Worm (Caenorhabditis elegans) whole organism, L3 larva: ENCODE data around the gene F25E5.9.

Experiments used
- R02D3.7 ChIP-seq: fragments of 150-350 bp; optimal IDR thresholded peaks from 2 replicates; lab custom pipeline; 2014; ENCODE audit warnings: missing biosample characterization, missing genetic modification characterization
- ZK546.5 ChIP-seq: sonication (generic microtip); optimal IDR thresholded peaks from 2 replicates; lab custom pipeline; 2017; ENCODE audit warnings: missing biosample characterization, missing genetic modification characterization
- ama-1 ChIP-seq: fragments of 150-350 bp; optimal IDR thresholded peaks from 2 replicates; lab custom pipeline; 2018
- ceh-16 ChIP-seq: sonication (generic microtip); optimal IDR thresholded peaks from 2 replicates; lab custom pipeline; 2017; ENCODE audit warnings: missing biosample characterization, missing genetic modification characterization
- ceh-28 ChIP-seq: fragments of 150-350 bp; optimal IDR thresholded peaks from 2 replicates; lab custom pipeline; 2014; ENCODE audit warnings: missing biosample characterization, missing genetic modification reagents, missing genetic modification characterization
- ceh-82 ChIP-seq: fragments of 150-350 bp; optimal IDR thresholded peaks from 2 replicates; lab custom pipeline; 2014; ENCODE audit warnings: missing biosample characterization, missing genetic modification characterization
- ceh-9 ChIP-seq: sonication (generic microtip); optimal IDR thresholded peaks from 2 replicates; lab custom pipeline; 2018; ENCODE audit warnings: missing biosample characterization, missing genetic modification characterization
- daf-12 ChIP-seq: fragments of 150-350 bp; optimal IDR thresholded peaks from 2 replicates; lab custom pipeline; 2014; ENCODE audit warnings: missing biosample characterization, missing genetic modification reagents, missing genetic modification characterization
- egl-5 ChIP-seq: fragments of 150-350 bp; optimal IDR thresholded peaks from 2 replicates; lab custom pipeline; 2017; ENCODE audit warnings: missing biosample characterization, missing genetic modification reagents, missing genetic modification characterization, inconsistent platforms
- elt-1 ChIP-seq: fragments of 150-350 bp; optimal IDR thresholded peaks from 2 replicates; lab custom pipeline; 2014; ENCODE audit warnings: missing biosample characterization, missing genetic modification characterization
- elt-2 ChIP-seq: sonication (generic microtip); optimal IDR thresholded peaks from 2 replicates; lab custom pipeline; 2016; ENCODE audit warnings: missing genetic modification reagents, mild to moderate bottlenecking, missing genetic modification characterization, missing compliant biosample characterization
- elt-3 ChIP-seq, 3 experiments: fragments of 150-350 bp in 1 of 3; sonication (generic microtip) in 2 of 3; optimal IDR thresholded peaks; 2 replicates in 2 of 3; 4 replicates in 1 of 3; lab custom pipeline; 2014 to 2017; ENCODE audit warnings: missing biosample characterization in 3 of 3, missing genetic modification characterization in 3 of 3
- eor-1 ChIP-seq, 2 experiments: fragments of 150-350 bp; optimal IDR thresholded peaks; 2 replicates each; lab custom pipeline; 2014 to 2018; ENCODE audit warnings: missing biosample characterization in 2 of 2, missing genetic modification characterization in 2 of 2
- fkh-10 ChIP-seq: sonication (generic microtip); optimal IDR thresholded peaks from 2 replicates; lab custom pipeline; 2017; ENCODE audit warnings: missing biosample characterization, missing genetic modification reagents, missing genetic modification characterization
- fkh-2 ChIP-seq: fragments of 150-350 bp; optimal IDR thresholded peaks from 2 replicates; lab custom pipeline; 2014; ENCODE audit warnings: missing biosample characterization, missing genetic modification reagents, missing genetic modification characterization
- fos-1 ChIP-seq: fragments of 150-350 bp; optimal IDR thresholded peaks from 2 replicates; lab custom pipeline; 2014; ENCODE audit warnings: missing biosample characterization, missing genetic modification characterization
- hmg-11 ChIP-seq: sonication (generic microtip); optimal IDR thresholded peaks from 2 replicates; lab custom pipeline; 2016; ENCODE audit warnings: missing genetic modification characterization, missing compliant biosample characterization
- jun-1 ChIP-seq: fragments of 150-350 bp; optimal IDR thresholded peaks from 2 replicates; lab custom pipeline; 2014; ENCODE audit warnings: missing biosample characterization, missing genetic modification reagents, missing genetic modification characterization
- lin-15B ChIP-seq: fragments of 150-350 bp; optimal IDR thresholded peaks from 2 replicates; lab custom pipeline; 2014; ENCODE audit warnings: missing biosample characterization, missing genetic modification characterization
- lin-39 ChIP-seq: fragments of 150-350 bp; optimal IDR thresholded peaks from 2 replicates; lab custom pipeline; 2018; ENCODE audit warnings: missing biosample characterization, missing genetic modification reagents, missing genetic modification characterization
- lsy-12 ChIP-seq: sonication (generic microtip); optimal IDR thresholded peaks from 2 replicates; lab custom pipeline; 2016; ENCODE audit warnings: mild to moderate bottlenecking, missing genetic modification characterization, missing compliant biosample characterization
- mdl-1 ChIP-seq: fragments of 150-350 bp; optimal IDR thresholded peaks from 2 replicates; lab custom pipeline; 2014; ENCODE audit warnings: missing biosample characterization, missing genetic modification characterization
- mml-1 ChIP-seq: fragments of 150-350 bp; sonication (generic microtip); optimal IDR thresholded peaks from 3 replicates; lab custom pipeline; 2014; ENCODE audit warnings: missing biosample characterization, missing genetic modification characterization
- nfya-1 ChIP-seq: sonication (generic microtip); optimal IDR thresholded peaks from 2 replicates; lab custom pipeline; 2017; ENCODE audit warnings: missing genetic modification characterization, mild to moderate bottlenecking, missing compliant biosample characterization, antibody characterized with exemption, moderate library complexity; ENCODE audit not compliant: insufficient read depth
- nhr-11 ChIP-seq: fragments of 150-350 bp; optimal IDR thresholded peaks from 2 replicates; lab custom pipeline; 2014; ENCODE audit warnings: missing biosample characterization, missing genetic modification characterization
- nhr-23 ChIP-seq: fragments of 150-350 bp; optimal IDR thresholded peaks from 2 replicates; lab custom pipeline; 2014; ENCODE audit warnings: missing biosample characterization, missing genetic modification reagents, missing genetic modification characterization
- nhr-25 ChIP-seq: sonication (generic microtip); optimal IDR thresholded peaks from 2 replicates; lab custom pipeline; 2017; ENCODE audit warnings: missing biosample characterization, missing genetic modification characterization
- nhr-28 ChIP-seq: fragments of 150-350 bp; optimal IDR thresholded peaks from 2 replicates; lab custom pipeline; 2014; ENCODE audit warnings: missing biosample characterization, missing genetic modification characterization
- nhr-67 ChIP-seq: fragments of 150-350 bp; optimal IDR thresholded peaks from 2 replicates; lab custom pipeline; 2014; ENCODE audit warnings: missing biosample characterization, missing genetic modification characterization
- nhr-76 ChIP-seq: fragments of 150-350 bp; sonication (generic microtip); optimal IDR thresholded peaks from 5 replicates; lab custom pipeline; 2014; ENCODE audit warnings: missing biosample characterization, missing genetic modification characterization
- nhr-77 ChIP-seq: fragments of 150-350 bp; optimal IDR thresholded peaks from 2 replicates; lab custom pipeline; 2014; ENCODE audit warnings: missing biosample characterization, missing genetic modification characterization
- pha-4 ChIP-seq: fragments of 150-350 bp; optimal IDR thresholded peaks from 2 replicates; lab custom pipeline; 2014; ENCODE audit warnings: missing biosample characterization, missing genetic modification reagents, missing genetic modification characterization
- pqm-1 ChIP-seq: fragments of 150-350 bp; optimal IDR thresholded peaks from 2 replicates; lab custom pipeline; 2017; ENCODE audit warnings: missing biosample characterization, missing genetic modification characterization, inconsistent platforms
- sea-2 ChIP-seq: fragments of 150-350 bp; sonication (generic microtip); optimal IDR thresholded peaks from 4 replicates; lab custom pipeline; 2014; ENCODE audit warnings: missing biosample characterization, missing genetic modification reagents, missing genetic modification characterization
- tbx-2 ChIP-seq: sonication (generic microtip); optimal IDR thresholded peaks from 2 replicates; lab custom pipeline; 2016; ENCODE audit warnings: mild to moderate bottlenecking, missing genetic modification characterization, missing compliant biosample characterization
- zag-1 ChIP-seq: fragments of 150-350 bp; optimal IDR thresholded peaks from 2 replicates; lab custom pipeline; 2014; ENCODE audit warnings: missing biosample characterization, missing genetic modification characterization
- ztf-11 ChIP-seq: fragments of 150-350 bp; optimal IDR thresholded peaks from 2 replicates; lab custom pipeline; 2014; ENCODE audit warnings: missing biosample characterization, missing genetic modification characterization
- ztf-4 ChIP-seq: fragments of 150-350 bp; optimal IDR thresholded peaks from 2 replicates; lab custom pipeline; 2014; ENCODE audit warnings: missing biosample characterization, missing genetic modification characterization

The F25E5.9 gene

ce11 chrV:7460898-7461297, 23.2 kb upstream of the F25E5.9 start, which contains the start of gene srh-92:
TSS of gene srh-92 (minus strand) at chrV:7460998.
- TF ChIP-seq fos-1 (tag; lab: Kevin White, UChicago) (no peak), nhr-67 (tag; lab: Kevin White, UChicago) (no peak), nhr-11 (tag; lab: Kevin White, UChicago) (no peak), lin-15B (tag; lab: Kevin White, UChicago) (no peak), elt-3 (tag; optimal IDR thresholded peaks at IDR 0.05; lab: Kevin White, UChicago) (no peak), pqm-1 (tag; lab: Kevin White, UChicago) (no peak), lsy-12 (tag; lab: Kevin White, UChicago) (no peak), elt-1 (no peak), nhr-77 (no peak), elt-2 (tag; lab: Kevin White, UChicago) (no peak), tbx-2 (tag; lab: Kevin White, UChicago) (no peak), fkh-10 (GFP tag; lab: Kevin White, UChicago) (no peak), ztf-11 (tag; lab: Kevin White, UChicago) (no peak), ceh-9 (tag; lab: Kevin White, UChicago) (no peak), ceh-16 (tag; lab: Kevin White, UChicago) (no peak), mdl-1 (tag; lab: Kevin White, UChicago) (no peak), ceh-82 (tag; lab: Kevin White, UChicago) (no peak), ceh-28 (tag; lab: Kevin White, UChicago) (no peak)

ce11 chrV:7455008-7455407, 17.3 kb upstream of the F25E5.9 start, which contains the start of gene F25E5.2:
TSS of gene F25E5.2 (plus strand) at chrV:7455308.
- TF ChIP-seq zag-1 (tag; lab: Kevin White, UChicago) (no peak), fkh-2 (tag; lab: Kevin White, UChicago) (no peak), nhr-67 (tag; lab: Kevin White, UChicago) (no peak), ceh-16 (tag; lab: Kevin White, UChicago) (no peak), egl-5 (tag; lab: Kevin White, UChicago) (no peak), lsy-12 (tag; lab: Kevin White, UChicago) (no peak), ZK546.5 (tag; lab: Kevin White, UChicago) (no peak), R02D3.7 (tag; lab: Kevin White, UChicago) (no peak), ztf-11 (tag; lab: Kevin White, UChicago) (no peak), hmg-11 (tag; lab: Kevin White, UChicago) (no peak), nhr-28 (tag; lab: Kevin White, UChicago) (no peak), tbx-2 (tag; lab: Kevin White, UChicago) (no peak), jun-1 (tag; lab: Kevin White, UChicago) (no peak), elt-3 (tag; optimal IDR thresholded peaks at IDR 0.05; lab: Kevin White, UChicago) (no peak), lin-39 (tag; lab: Kevin White, UChicago) (no peak), pha-4 (no peak), sea-2 (GFP tag; lab: Kevin White, UChicago) (no peak), nhr-23 (no peak), ceh-9 (tag; lab: Kevin White, UChicago) (no peak), mml-1 (tag; lab: Kevin White, UChicago) (no peak)

DNA sequence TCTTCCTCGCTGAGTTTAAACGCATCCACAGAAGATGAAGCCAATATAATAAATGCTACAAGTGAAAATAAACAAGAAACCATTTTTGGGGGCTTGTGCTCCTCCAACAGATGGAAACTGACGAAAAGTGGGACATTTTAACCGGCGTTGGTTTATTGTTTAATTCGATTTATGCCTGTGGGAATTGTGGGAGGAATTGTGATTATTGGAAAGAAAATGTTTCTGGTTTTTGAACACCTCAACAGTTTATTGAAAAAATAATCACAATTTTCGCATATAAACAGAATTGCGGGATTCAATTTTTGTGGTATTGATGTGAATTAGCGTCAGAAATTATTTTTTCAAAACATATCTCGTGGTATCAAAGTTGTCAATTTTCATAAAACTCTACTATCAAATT, 16.5 kb upstream of the F25E5.9 start, which contains the start of gene try-8:
Gene try-8 (minus strand): TSS at position 101 of the 400 bp plus-strand sequence.
- TF ChIP-seq nhr-76 (no peak), lin-15B (tag; lab: Kevin White, UChicago) (no peak), jun-1 (tag; lab: Kevin White, UChicago) (no peak), mml-1 (tag; lab: Kevin White, UChicago) (no peak)

DNA sequence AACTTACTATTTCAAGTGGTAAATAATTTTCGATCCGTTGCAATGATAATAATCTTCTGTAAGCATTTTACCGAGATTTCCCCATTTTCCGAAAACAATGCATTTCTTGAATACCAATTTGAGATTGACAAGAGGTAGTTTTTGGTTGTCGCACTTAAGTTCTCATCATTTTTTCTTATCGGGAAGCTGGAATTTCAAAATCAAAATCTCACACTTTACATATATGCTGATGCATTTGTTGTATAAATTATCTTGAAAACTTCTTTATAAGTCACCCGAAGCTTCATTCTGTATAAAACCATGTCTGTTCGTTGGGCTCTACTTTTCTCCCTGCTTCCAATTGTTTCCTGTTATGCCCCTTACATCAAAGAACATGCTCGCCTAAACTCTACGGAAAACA, 13.7 kb upstream of the F25E5.9 start, which contains the start of gene try-11:
Gene try-11 (plus strand): TSS at position 301 of the 400 bp plus-strand sequence.
- TF ChIP-seq ZK546.5 (tag; lab: Kevin White, UChicago) (no peak), daf-12 (tag; lab: Kevin White, UChicago) (no peak), nhr-23 (no peak), jun-1 (tag; lab: Kevin White, UChicago) (no peak), nhr-28 (tag; lab: Kevin White, UChicago) (no peak), nhr-25 (tag; lab: Kevin White, UChicago) (no peak), fkh-2 (tag; lab: Kevin White, UChicago) (no peak), nfya-1 (tag; lab: Kevin White, UChicago) (no peak), mdl-1 (tag; lab: Kevin White, UChicago) (no peak), nhr-76 (no peak), ama-1 (lab: Kevin White, UChicago) (no peak), ztf-4 (no peak), eor-1 (tag; optimal IDR thresholded peaks at IDR 0.05; lab: Kevin White, UChicago) (no peak)
